Fruit fly (Drosophila melanogaster) whole organism, embryonic: ENCODE measurements around the gene CG5883.

Source experiments
- Abd-B ChIP-seq: fragments of 200-800 bp; sonication (Bioruptor generic); optimal IDR thresholded peaks from 2 replicates; lab custom pipeline; 2018; ENCODE audit warnings: missing biosample characterization, mild to moderate bottlenecking, missing genetic modification characterization, moderate library complexity
- BEAF-32 ChIP-seq: fragments of 200-800 bp; sonication (Bioruptor generic); optimal IDR thresholded peaks from 3 replicates; lab custom pipeline; 2017; ENCODE audit warnings: missing biosample characterization, missing genetic modification characterization, mild to moderate bottlenecking, moderate library complexity, missing genetic modification reagents
- CG10366 ChIP-seq: fragments of 200-800 bp; sonication (Bioruptor generic); IDR thresholded peaks from 2 replicates; pipeline ENCODE4 v1.3.6; 2022; ENCODE audit warnings: missing biosample characterization, missing genetic modification characterization
- CG10959 ChIP-seq: fragments of 200-800 bp; sonication (Bioruptor generic); IDR thresholded peaks from 2 replicates; pipeline ENCODE4 v1.3.6; 2022; ENCODE audit warnings: missing biosample characterization, missing genetic modification characterization
- CG11093 ChIP-seq: fragments of 200-800 bp; sonication (Bioruptor generic); IDR thresholded peaks from 3 replicates; pipeline ENCODE4 v1.3.6; 2022; ENCODE audit warnings: missing biosample characterization, missing genetic modification characterization
- CG11560 ChIP-seq: fragments of 200-800 bp; sonication (Bioruptor generic); IDR thresholded peaks from 3 replicates; pipeline ENCODE4 v1.3.6; 2022; ENCODE audit warnings: missing biosample characterization, missing genetic modification characterization
- CG12391 ChIP-seq: fragments of 200-800 bp; sonication (Bioruptor generic); optimal IDR thresholded peaks from 3 replicates; lab custom pipeline; 2018; ENCODE audit warnings: missing biosample characterization, mild to moderate bottlenecking, missing genetic modification characterization, moderate library complexity
- CG14441 ChIP-seq: fragments of 200-800 bp; sonication (Bioruptor generic); IDR thresholded peaks from 2 replicates; pipeline ENCODE4 v1.3.6; 2022; ENCODE audit warnings: missing biosample characterization, missing genetic modification characterization
- CG2875 ChIP-seq: fragments of 200-800 bp; sonication (Bioruptor generic); optimal IDR thresholded peaks from 2 replicates; lab custom pipeline; 2017; ENCODE audit warnings: missing biosample characterization, mild to moderate bottlenecking, missing genetic modification characterization, missing genetic modification reagents
- CG30403 ChIP-seq: fragments of 200-800 bp; sonication (Bioruptor generic); optimal IDR thresholded peaks from 3 replicates; lab custom pipeline; 2016; ENCODE audit warnings: missing biosample characterization, missing genetic modification characterization
- CG3065 ChIP-seq: fragments of 200-800 bp; sonication (Bioruptor generic); optimal IDR thresholded peaks from 2 replicates; lab custom pipeline; 2016; ENCODE audit warnings: missing biosample characterization, missing genetic modification characterization
- CG34422 ChIP-seq: fragments of 200-800 bp; sonication (Bioruptor generic); IDR thresholded peaks from 3 replicates; pipeline ENCODE4 v1.3.6; 2022; ENCODE audit warnings: missing biosample characterization, missing genetic modification characterization
- CG3838 ChIP-seq: fragments of 200-800 bp; sonication (Bioruptor generic); optimal IDR thresholded peaks from 3 replicates; lab custom pipeline; 2016; ENCODE audit warnings: missing biosample characterization, missing genetic modification characterization
- CG4360 ChIP-seq: fragments of 200-800 bp; sonication (Bioruptor generic); IDR thresholded peaks from 2 replicates; pipeline ENCODE4 v1.3.6; 2022; ENCODE audit warnings: missing biosample characterization, missing genetic modification characterization
- CG6254 ChIP-seq: fragments of 200-800 bp; sonication (Bioruptor generic); optimal IDR thresholded peaks from 3 replicates; lab custom pipeline; 2017; ENCODE audit warnings: mild to moderate bottlenecking, missing biosample characterization, missing genetic modification reagents, missing genetic modification characterization
- CG6813 ChIP-seq: fragments of 200-800 bp; sonication (Bioruptor generic); optimal IDR thresholded peaks from 2 replicates; lab custom pipeline; 2017; ENCODE audit warnings: missing biosample characterization, missing genetic modification characterization, mild to moderate bottlenecking, moderate library complexity, missing genetic modification reagents
- CG7357 ChIP-seq: fragments of 200-800 bp; sonication (Bioruptor generic); IDR thresholded peaks from 3 replicates; pipeline ENCODE4 v1.3.6; 2022; ENCODE audit warnings: missing biosample characterization, missing genetic modification characterization
- CTCF ChIP-seq: fragments of 200-800 bp; sonication (Bioruptor generic); optimal IDR thresholded peaks from 2 replicates; lab custom pipeline; 2017; ENCODE audit warnings: missing biosample characterization, mild to moderate bottlenecking, missing genetic modification characterization, moderate library complexity
- Chrac-16 ChIP-seq: fragments of 200-800 bp; sonication (Bioruptor generic); optimal IDR thresholded peaks from 3 replicates; lab custom pipeline; 2016; ENCODE audit warnings: missing biosample characterization, missing genetic modification characterization
- CrebB ChIP-seq: fragments of 200-800 bp; sonication (Bioruptor generic); optimal IDR thresholded peaks from 3 replicates; lab custom pipeline; 2018; ENCODE audit warnings: missing biosample characterization, mild to moderate bottlenecking, missing genetic modification characterization
- ERR ChIP-seq: fragments of 200-800 bp; sonication (Bioruptor generic); optimal IDR thresholded peaks from 2 replicates; lab custom pipeline; 2016; ENCODE audit warnings: missing biosample characterization, missing genetic modification characterization
- Eip74EF ChIP-seq, 2 experiments: fragments of 200-800 bp in 1 of 2; fragments of >200 bp in 1 of 2; sonication (Bioruptor generic) in 1 of 2; optimal IDR thresholded peaks; 2 replicates each; lab custom pipeline; 2017 to 2019; ENCODE audit warnings: missing biosample characterization in 2 of 2, missing genetic modification characterization in 2 of 2, mild to moderate bottlenecking in 1 of 2, moderate library complexity in 1 of 2
- H15 ChIP-seq: fragments of 200-800 bp; sonication (Bioruptor generic); IDR thresholded peaks from 3 replicates; pipeline ENCODE4 v1.3.6; 2022; ENCODE audit warnings: missing biosample characterization, missing genetic modification characterization
- Hey ChIP-seq: fragments of 200-800 bp; sonication (Bioruptor generic); optimal IDR thresholded peaks from 3 replicates; lab custom pipeline; 2018; ENCODE audit warnings: missing biosample characterization, mild to moderate bottlenecking, missing genetic modification characterization
- Lhr ChIP-seq: fragments of 200-800 bp; sonication (Bioruptor generic); optimal IDR thresholded peaks from 3 replicates; lab custom pipeline; 2017; ENCODE audit warnings: mild to moderate bottlenecking, missing biosample characterization, missing genetic modification reagents, missing genetic modification characterization
- Mad ChIP-seq: fragments of 200-800 bp; sonication (Bioruptor generic); optimal IDR thresholded peaks from 2 replicates; lab custom pipeline; 2016; ENCODE audit warnings: missing biosample characterization, missing genetic modification characterization
- NC2β ChIP-seq: fragments of 200-800 bp; sonication (Bioruptor generic); optimal IDR thresholded peaks from 2 replicates; lab custom pipeline; 2016; ENCODE audit warnings: missing biosample characterization, missing genetic modification characterization
- NfI ChIP-seq: fragments of 200-800 bp; sonication (Bioruptor generic); optimal IDR thresholded peaks from 3 replicates; lab custom pipeline; 2018; ENCODE audit warnings: missing biosample characterization, mild to moderate bottlenecking, missing genetic modification characterization, moderate library complexity
- Rfx ChIP-seq: fragments of 200-800 bp; sonication (Bioruptor generic); IDR thresholded peaks from 2 replicates; pipeline ENCODE4 v1.3.6; 2022; ENCODE audit warnings: missing biosample characterization, missing genetic modification characterization
- Scr ChIP-seq: fragments of 200-800 bp; sonication (Bioruptor generic); IDR thresholded peaks from 2 replicates; pipeline ENCODE4 v1.3.6; 2022; ENCODE audit warnings: missing biosample characterization, missing genetic modification characterization; ENCODE audit not compliant: partially characterized antibody
- Spps ChIP-seq: fragments of 200-800 bp; sonication (Bioruptor generic); optimal IDR thresholded peaks from 2 replicates; lab custom pipeline; 2018; ENCODE audit warnings: missing biosample characterization, mild to moderate bottlenecking, missing genetic modification characterization
- Usf ChIP-seq: fragments of 200-800 bp; sonication (Bioruptor generic); optimal IDR thresholded peaks from 2 replicates; lab custom pipeline; 2017; ENCODE audit warnings: missing genotype, missing biosample characterization, missing genetic modification characterization
- Vsx1 ChIP-seq: fragments of 200-800 bp; sonication (Bioruptor generic); optimal IDR thresholded peaks from 2 replicates; lab custom pipeline; 2017; ENCODE audit warnings: missing biosample characterization, mild to moderate bottlenecking, missing genetic modification characterization, missing genetic modification reagents
- ac ChIP-seq: fragments of 200-800 bp; sonication (Bioruptor generic); optimal IDR thresholded peaks from 3 replicates; lab custom pipeline; 2017; ENCODE audit warnings: missing biosample characterization, mild to moderate bottlenecking, missing genetic modification characterization
- al ChIP-seq: fragments of 200-800 bp; sonication (Bioruptor generic); IDR thresholded peaks from 2 replicates; pipeline ENCODE4 v1.3.6; 2022; ENCODE audit warnings: missing biosample characterization, missing genetic modification characterization
- ash1 ChIP-seq: fragments of 200-800 bp; sonication (Bioruptor generic); optimal IDR thresholded peaks from 2 replicates; lab custom pipeline; 2018; ENCODE audit warnings: missing biosample characterization, mild to moderate bottlenecking, missing genetic modification characterization
- chn ChIP-seq: fragments of 200-800 bp; sonication (Bioruptor generic); optimal IDR thresholded peaks from 2 replicates; lab custom pipeline; 2016; ENCODE audit warnings: missing biosample characterization, missing genetic modification characterization
- da ChIP-seq: fragments of 200-800 bp; sonication (Bioruptor generic); optimal IDR thresholded peaks from 2 replicates; lab custom pipeline; 2016; ENCODE audit warnings: missing biosample characterization, missing genetic modification characterization
- dysf ChIP-seq: fragments of 200-800 bp; sonication (Bioruptor generic); IDR thresholded peaks from 3 replicates; pipeline ENCODE4 v1.3.6; 2022; ENCODE audit warnings: missing biosample characterization, missing genetic modification characterization
- ftz-f1 ChIP-seq: fragments of 200-800 bp; sonication (Bioruptor generic); optimal IDR thresholded peaks from 2 replicates; lab custom pipeline; 2016; ENCODE audit warnings: missing biosample characterization, missing genetic modification characterization
- gfzf ChIP-seq: fragments of 200-800 bp; sonication (Bioruptor generic); optimal IDR thresholded peaks from 2 replicates; lab custom pipeline; 2016; ENCODE audit warnings: missing biosample characterization, mild to moderate bottlenecking, missing genetic modification characterization, moderate library complexity
- gt ChIP-seq: fragments of 200-800 bp; sonication (Bioruptor generic); IDR thresholded peaks from 2 replicates; pipeline ENCODE4 v1.3.6; 2022; ENCODE audit warnings: missing biosample characterization, missing genetic modification characterization
- insv ChIP-seq, 2 experiments: fragments of 200-800 bp; sonication (Bioruptor generic); optimal IDR thresholded peaks; 3 replicates each; lab custom pipeline; 2016 to 2018; ENCODE audit warnings: missing biosample characterization in 2 of 2, missing genetic modification characterization in 2 of 2
- kay ChIP-seq: fragments of 200-800 bp; sonication (Bioruptor generic); optimal IDR thresholded peaks from 2 replicates; lab custom pipeline; 2016; ENCODE audit warnings: missing biosample characterization, missing genetic modification characterization
- nmo ChIP-seq: fragments of 200-800 bp; sonication (Bioruptor generic); optimal IDR thresholded peaks from 2 replicates; lab custom pipeline; 2018; ENCODE audit warnings: missing biosample characterization, mild to moderate bottlenecking, missing genetic modification characterization, moderate library complexity
- oc ChIP-seq: fragments of 200-800 bp; sonication (Bioruptor generic); optimal IDR thresholded peaks from 2 replicates; lab custom pipeline; 2018; ENCODE audit warnings: missing biosample characterization, mild to moderate bottlenecking, missing genetic modification characterization, moderate library complexity
- pb ChIP-seq: fragments of 200-800 bp; sonication (Bioruptor generic); optimal IDR thresholded peaks from 3 replicates; lab custom pipeline; 2016; ENCODE audit warnings: missing biosample characterization, missing genetic modification characterization
- pnt ChIP-seq: fragments of 200-800 bp; sonication (Bioruptor generic); optimal IDR thresholded peaks from 3 replicates; lab custom pipeline; 2016; ENCODE audit warnings: missing biosample characterization, missing genetic modification characterization
- so ChIP-seq: fragments of 200-800 bp; sonication (Bioruptor generic); IDR thresholded peaks from 3 replicates; pipeline ENCODE4 v1.3.6; 2022; ENCODE audit warnings: missing biosample characterization, missing genetic modification characterization
- toy ChIP-seq: fragments of 200-800 bp; sonication (Bioruptor generic); IDR thresholded peaks from 2 replicates; pipeline ENCODE4 v1.3.6; 2022; ENCODE audit warnings: missing biosample characterization, missing genetic modification characterization
- twi ChIP-seq: fragments of 200-800 bp; optimal IDR thresholded peaks from 2 replicates; lab custom pipeline; 2019; ENCODE audit warnings: missing biosample characterization, mild to moderate bottlenecking, missing genetic modification characterization, moderate library complexity
- vvl ChIP-seq: fragments of 200-800 bp; sonication (Bioruptor generic); IDR thresholded peaks from 2 replicates; pipeline ENCODE4 v1.3.6; 2022; ENCODE audit warnings: missing biosample characterization, missing genetic modification characterization
- zfh2 ChIP-seq: fragments of 200-800 bp; sonication (Bioruptor generic); optimal IDR thresholded peaks from 2 replicates; lab custom pipeline; 2016; ENCODE audit warnings: missing biosample characterization, missing genetic modification characterization

CG5883 gene

dm6 chr3L:11992960-11993359, 48.3 kb upstream of the CG5883 start, which contains the start of gene viaf (continued):
- TF ChIP-seq CG2875 (GFP tag; lab: Kevin White, UChicago) (no peak), Hey (tag; lab: Kevin White, UChicago) (no peak), BEAF-32 (GFP tag; lab: Kevin White, UChicago) (peak; percentile 88), ftz-f1 (GFP tag; lab: Kevin White, UChicago) (no peak), CG6254 (GFP tag; lab: Kevin White, UChicago) (no peak), nmo (GFP tag; lab: Kevin White, UChicago) (peak; percentile 73), CG3065 (GFP tag; lab: Kevin White, UChicago) (no peak), CG12391 (tag; lab: Kevin White, UChicago) (peak; percentile 79), so (GFP tag; lab: Robert Waterston, UW) (no peak), Mad (GFP tag; lab: Kevin White, UChicago) (no peak), toy (GFP tag; lab: Robert Waterston, UW) (no peak), CG6813 (GFP tag; lab: Kevin White, UChicago) (no peak), Scr (GFP tag; lab: Robert Waterston, UW) (peak; percentile 94), ac (GFP tag; lab: Kevin White, UChicago) (no peak), oc (tag; lab: Kevin White, UChicago) (no peak), chn (GFP tag; lab: Kevin White, UChicago) (peak; percentile 1), Vsx1 (GFP tag; lab: Kevin White, UChicago) (no peak), vvl (GFP tag; lab: Robert Waterston, UW) (peak; percentile 77), CG11093 (GFP tag; lab: Robert Waterston, UW) (no peak), ERR (no peak), Lhr (no peak), CG3838 (GFP tag; lab: Kevin White, UChicago) (no peak), NC2β (GFP tag; lab: Kevin White, UChicago) (peak; percentile 6), Chrac-16 (GFP tag; lab: Kevin White, UChicago) (peak; percentile 53), H15 (GFP tag; lab: Robert Waterston, UW) (peak; percentile 39; the same call in 1 of the 3 replicates), CG11560 (tag; lab: Robert Waterston, UW) (no peak), Eip74EF (GFP tag; optimal IDR thresholded peaks at IDR 0.05; lab: Kevin White, UChicago) (no peak), da (GFP tag; lab: Kevin White, UChicago) (no peak), dysf (peak; percentile 57; the same call in 2 of the 3 replicates), al (peak; percentile 49), gfzf (GFP tag; lab: Kevin White, UChicago) (peak; percentile 8), pnt (GFP tag; lab: Kevin White, UChicago) (no peak), CrebB (no peak), kay (peak; percentile 99), CG30403 (GFP tag; lab: Kevin White, UChicago) (peak; percentile 50), CG7357 (GFP tag; lab: Robert Waterston, UW) (no peak), pb (GFP tag; lab: Kevin White, UChicago) (no peak), Rfx (GFP tag; lab: Robert Waterston, UW) (peak; percentile 77), NfI (GFP tag; lab: Kevin White, UChicago) (no peak), twi (tag; lab: Kevin White, UChicago) (no peak), CG10959 (GFP tag; lab: Robert Waterston, UW) (no peak), gt (GFP tag; lab: Robert Waterston, UW) (no peak), ash1 (GFP tag; lab: Kevin White, UChicago) (no peak), Spps (tag; lab: Kevin White, UChicago) (peak; percentile 20), CG34422 (GFP tag; lab: Robert Waterston, UW) (peak; percentile 52; the same call in 2 of the 3 replicates), zfh2 (GFP tag; lab: Kevin White, UChicago) (peak; percentile 36), Usf (no peak), Abd-B (GFP tag; lab: Kevin White, UChicago) (no peak), CG4360 (GFP tag; lab: Robert Waterston, UW) (no peak), CG14441 (GFP tag; lab: Robert Waterston, UW) (peak; percentile 30), CG10366 (GFP tag; lab: Robert Waterston, UW) (peak; percentile 55), CTCF (GFP tag; lab: Kevin White, UChicago) (peak; percentile 49), insv (GFP tag; optimal IDR thresholded peaks at IDR 0.05; lab: Kevin White, UChicago) (no peak)
